ENCODE assay signal across 1 fruit fly cellular context in the genomic region with DNA sequence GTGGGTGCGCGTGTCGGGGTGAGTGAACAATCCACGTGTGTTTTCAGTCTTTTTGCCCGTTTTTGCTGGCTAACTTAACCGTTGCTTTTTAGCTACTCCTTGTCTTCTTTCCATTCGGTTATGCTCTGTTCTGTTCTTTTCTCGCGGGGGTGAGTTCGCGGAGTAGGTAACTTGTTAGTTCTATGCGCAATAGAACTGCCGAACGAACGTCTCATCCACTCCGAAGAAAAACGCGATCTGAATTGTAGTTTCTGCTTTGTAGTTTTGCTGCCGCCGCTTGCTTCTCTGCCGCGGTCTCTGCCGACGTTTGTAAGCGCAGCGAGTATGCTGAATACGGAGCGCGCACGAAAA.
TF ChIP-seq lines count a peak whose summit lies in the region.

No protein-coding gene starts in this region.

TF ChIP-seq in whole organism, embryonic, 481 proteins besides CTCF, POLR2A, EP300 and RAD21 (continued from another document):
- TF ChIP-seq CG13894 (tag; optimal IDR thresholded peaks at IDR 0.05; lab: Kevin White, UChicago) (peak; percentile 4), CG15514 (GFP tag; optimal IDR thresholded peaks at IDR 0.05; lab: Kevin White, UChicago) (peak; percentile 39), CG12659 (GFP tag; optimal IDR thresholded peaks at IDR 0.05; lab: Kevin White, UChicago) (peak; percentile 20), CG11560 (tag; IDR thresholded peaks at IDR 0.05; lab: Robert Waterston, UW) (no peak), D19A (tag; optimal IDR thresholded peaks at IDR 0.05; lab: Kevin White, UChicago) (no peak), CG6854 (GFP tag; optimal IDR thresholded peaks at IDR 0.05; lab: Kevin White, UChicago) (peak; percentile 32), ATbp (GFP tag; optimal IDR thresholded peaks at IDR 0.05; lab: Kevin White, UChicago) (peak; percentile 19), Dad (GFP tag; optimal IDR thresholded peaks at IDR 0.05; lab: Kevin White, UChicago) (peak; percentile 1), CG12769 (tag; optimal IDR thresholded peaks at IDR 0.05; lab: Kevin White, UChicago) (peak; percentile 28), CrebB (tag; optimal IDR thresholded peaks at IDR 0.05; lab: Kevin White, UChicago) (peak; percentile 16), onecut (GFP tag; IDR thresholded peaks at IDR 0.05; lab: Robert Waterston, UW) (peak; percentile 46; the same call in 1 of the 2 replicates), Dek (tag; optimal IDR thresholded peaks at IDR 0.05; lab: Kevin White, UChicago) (peak; percentile 4), gce (GFP tag; IDR thresholded peaks at IDR 0.05; lab: Robert Waterston, UW) (no peak), pho (GFP tag; optimal IDR thresholded peaks at IDR 0.05; lab: Kevin White, UChicago) (peak; percentile 6), Ada2b (GFP tag; IDR thresholded peaks at IDR 0.05; lab: Robert Waterston, UW) (no peak), org-1 (GFP tag; optimal IDR thresholded peaks at IDR 0.05; lab: Kevin White, UChicago) (no peak), CG6813 (GFP tag; optimal IDR thresholded peaks at IDR 0.05; lab: Kevin White, UChicago) (peak; percentile 23), NK7.1 (GFP tag; optimal IDR thresholded peaks at IDR 0.05; lab: Kevin White, UChicago) (peak; percentile 27), Mes4 (GFP tag; optimal IDR thresholded peaks at IDR 0.05; lab: Kevin White, UChicago) (peak; percentile 38), slp2 (GFP tag; optimal IDR thresholded peaks at IDR 0.05; lab: Kevin White, UChicago) (peak; percentile 13), Abd-B (GFP tag; optimal IDR thresholded peaks at IDR 0.05; lab: Kevin White, UChicago) (no peak), pnt (GFP tag; optimal IDR thresholded peaks at IDR 0.05; lab: Kevin White, UChicago) (peak; percentile 8), ac (GFP tag; optimal IDR thresholded peaks at IDR 0.05; lab: Kevin White, UChicago) (peak; percentile 37), Hmr (GFP tag; optimal IDR thresholded peaks at IDR 0.05; lab: Kevin White, UChicago) (peak; percentile 47), sima (GFP tag; optimal IDR thresholded peaks at IDR 0.05; lab: Kevin White, UChicago) (no peak), Camta (GFP tag; optimal IDR thresholded peaks at IDR 0.05; lab: Kevin White, UChicago) (peak; percentile 14), chm (GFP tag; IDR thresholded peaks at IDR 0.05; lab: Robert Waterston, UW) (no peak), CG1233 (GFP tag; optimal IDR thresholded peaks at IDR 0.05; lab: Kevin White, UChicago) (peak; percentile 32), CG11723 (GFP tag; optimal IDR thresholded peaks at IDR 0.05; lab: Kevin White, UChicago) (peak; percentile 5), mam (GFP tag; optimal IDR thresholded peaks at IDR 0.05; lab: Kevin White, UChicago) (peak; percentile 11), CG4424 (GFP tag; optimal IDR thresholded peaks at IDR 0.05; lab: Kevin White, UChicago) (peak; percentile 1), Hand (GFP tag; optimal IDR thresholded peaks at IDR 0.05; lab: Kevin White, UChicago) (peak; percentile 13), abd-A (tag; optimal IDR thresholded peaks at IDR 0.05; lab: Kevin White, UChicago) (no peak), CG3407 (GFP tag; optimal IDR thresholded peaks at IDR 0.05; lab: Kevin White, UChicago) (peak; percentile 2), Pdp1 (GFP tag; optimal IDR thresholded peaks at IDR 0.05; lab: Kevin White, UChicago) (peak in 1 of 2 experiments; percentile 38), CG18011 (GFP tag; optimal IDR thresholded peaks at IDR 0.05; lab: Kevin White, UChicago) (no peak), unc-4 (GFP tag; IDR thresholded peaks at IDR 0.05; lab: Robert Waterston, UW; ENCODE audit: partially characterized antibody) (no peak)
